Fruit fly (Drosophila melanogaster): ENCODE results near the gene Cyp4e3.

dm6 chr2L:9737360-9737759 is 12.5 kb downstream of the Cyp4e3 start:
- TF ChIP-seq acj6 (GFP tag; optimal IDR thresholded peaks at IDR 0.05) (no peak), Gug (GFP tag; IDR thresholded peaks at IDR 0.05) (no peak), Met (GFP tag; optimal IDR thresholded peaks at IDR 0.05) (no peak), Eip78C (GFP tag) (no peak), CG16779 (tag; optimal IDR thresholded peaks at IDR 0.05) (no peak), Eip75B (GFP tag; optimal IDR thresholded peaks at IDR 0.05) (no peak), fd59A (GFP tag; optimal IDR thresholded peaks at IDR 0.05) (no peak), CG1621 (tag; optimal IDR thresholded peaks at IDR 0.05) (no peak)

Data from whole organism, prepupa.